Fruit fly (Drosophila melanogaster) whole organism, prepupa: ENCODE data around the gene RpL8.

Experiments used
- Blimp-1 ChIP-seq: fragments of 200-800 bp; sonication (Bioruptor generic); optimal IDR thresholded peaks from 3 replicates; lab custom pipeline; 2017; ENCODE audit warnings: missing biosample characterization, missing genetic modification characterization, mild to moderate bottlenecking, moderate library complexity, missing genetic modification reagents
- CG10631 ChIP-seq: fragments of 200-800 bp; sonication (Bioruptor generic); optimal IDR thresholded peaks from 2 replicates; lab custom pipeline; 2016; ENCODE audit warnings: missing biosample characterization, missing genetic modification characterization
- CG11902 ChIP-seq: fragments of 200-800 bp; sonication (Bioruptor generic); optimal IDR thresholded peaks from 3 replicates; lab custom pipeline; 2016; ENCODE audit warnings: missing biosample characterization, missing genetic modification characterization
- CG15336 ChIP-seq: fragments of 200-800 bp; sonication (Bioruptor generic); IDR thresholded peaks from 2 replicates; pipeline ENCODE4 v1.3.6; 2022; ENCODE audit warnings: missing biosample characterization, missing genetic modification characterization
- CG32006 ChIP-seq: fragments of 200-800 bp; sonication (Bioruptor generic); optimal IDR thresholded peaks from 3 replicates; lab custom pipeline; 2017; ENCODE audit warnings: missing biosample characterization, mild to moderate bottlenecking, missing genetic modification characterization
- CG4318 ChIP-seq: fragments of 200-800 bp; sonication (Bioruptor generic); optimal IDR thresholded peaks from 3 replicates; lab custom pipeline; 2017; ENCODE audit warnings: missing biosample characterization, mild to moderate bottlenecking, missing genetic modification characterization
- CG8632 ChIP-seq: fragments of 200-800 bp; sonication (Bioruptor generic); optimal IDR thresholded peaks from 3 replicates; lab custom pipeline; 2016; ENCODE audit warnings: missing biosample characterization, missing genetic modification characterization
- Gug ChIP-seq: fragments of 200-800 bp; sonication (Bioruptor generic); IDR thresholded peaks from 2 replicates; pipeline ENCODE4 v1.3.6; 2022; ENCODE audit warnings: missing biosample characterization, missing genetic modification characterization
- Hr39 ChIP-seq: fragments of 200-800 bp; sonication (Bioruptor generic); optimal IDR thresholded peaks from 2 replicates; lab custom pipeline; 2016; ENCODE audit warnings: missing biosample characterization, missing genetic modification characterization
- Lpt ChIP-seq: fragments of 200-800 bp; sonication (Bioruptor generic); optimal IDR thresholded peaks from 3 replicates; lab custom pipeline; 2016; ENCODE audit warnings: missing biosample characterization, missing genetic modification characterization
- OdsH ChIP-seq: fragments of 200-800 bp; sonication (Bioruptor generic); optimal IDR thresholded peaks from 3 replicates; lab custom pipeline; 2016; ENCODE audit warnings: missing biosample characterization, missing genetic modification characterization
- eg ChIP-seq: fragments of 200-800 bp; sonication (Bioruptor generic); IDR thresholded peaks from 3 replicates; pipeline ENCODE4 v1.3.6; 2022; ENCODE audit warnings: missing biosample characterization, missing genetic modification characterization
- pdm3 ChIP-seq: fragments of 200-800 bp; sonication (Bioruptor generic); optimal IDR thresholded peaks from 3 replicates; lab custom pipeline; 2016; ENCODE audit warnings: missing biosample characterization, missing genetic modification characterization

- no peak for TF ChIP-seq CG8632 (GFP tag; lab: Kevin White, UChicago)
- no peak for TF ChIP-seq Gug (GFP tag; lab: Robert Waterston, UW)
- TF ChIP-seq Lpt (GFP tag; lab: Kevin White, UChicago), result no peak
- TF ChIP-seq eg (GFP tag; lab: Robert Waterston, UW), result no peak
- TF ChIP-seq CG32006 (GFP tag; lab: Kevin White, UChicago), result no peak
- no peak for TF ChIP-seq CG11902 (GFP tag; lab: Kevin White, UChicago)
- no peak for TF ChIP-seq CG10631 (GFP tag; lab: Kevin White, UChicago)
- TF ChIP-seq CG15336, result no peak
- TF ChIP-seq Blimp-1 (GFP tag; lab: Kevin White, UChicago), result no peak
- no peak for TF ChIP-seq pdm3 (GFP tag; lab: Kevin White, UChicago)
- no peak for TF ChIP-seq Hr39
- no peak for TF ChIP-seq OdsH (GFP tag; lab: Kevin White, UChicago)
- no peak for TF ChIP-seq CG4318 (GFP tag; lab: Kevin White, UChicago)
Measured at dm6 chr3L:2574716-2575115, 12.5 kb upstream of the RpL8 start.
